Fruit fly (Drosophila melanogaster) S2 (cell line): ENCODE data around the gene CG14818.

ENCODE experiments used
- CG8478 ChIP-seq: fragments of >200 bp; optimal IDR thresholded peaks from 2 replicates; lab custom pipeline; 2018
- CTCF ChIP-seq, 2 experiments: fragments of >200 bp; optimal IDR thresholded peaks; 2 replicates each; lab custom pipeline; 2018

DNA sequence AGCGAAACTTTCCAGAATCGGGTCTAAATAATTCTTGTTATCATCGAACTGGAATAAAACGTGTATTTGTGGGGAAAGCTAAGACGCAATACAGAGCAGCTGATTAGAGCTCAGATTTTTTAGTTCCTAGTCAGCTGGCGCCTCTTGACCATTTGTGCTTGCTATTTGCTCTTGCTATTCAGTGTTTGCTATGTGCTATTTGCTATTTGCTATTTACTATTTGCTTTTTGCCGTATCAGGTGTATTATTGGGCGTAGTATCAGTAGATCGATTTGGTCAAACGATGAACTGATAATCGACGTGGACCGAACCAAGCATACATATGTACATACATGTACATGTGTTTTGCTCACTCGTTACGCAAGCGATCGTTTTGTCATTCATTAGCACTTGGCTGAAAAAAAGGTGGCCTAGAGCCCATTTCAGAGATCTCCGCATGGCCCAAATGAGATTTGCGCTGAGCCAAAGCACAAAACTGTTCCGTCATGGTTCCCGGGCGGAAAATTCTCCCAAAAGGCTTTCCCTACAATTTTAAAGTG lies 34.1 kb downstream of the CG14818 start:
- TF ChIP-seq CTCF (optimal IDR thresholded peaks at IDR 0.05; lab: Kevin White, UChicago) (no peak), CG8478 (lab: Kevin White, UChicago) (no peak)
